Worm (Caenorhabditis elegans) whole organism, L3 larva: ENCODE results near the gene F01D5.7.

Experiments used
- R02D3.7 ChIP-seq: fragments of 150-350 bp; optimal IDR thresholded peaks from 2 replicates; lab custom pipeline; 2014; ENCODE audit warnings: missing biosample characterization, missing genetic modification characterization
- ama-1 ChIP-seq: fragments of 150-350 bp; optimal IDR thresholded peaks from 2 replicates; lab custom pipeline; 2018
- ceh-82 ChIP-seq: fragments of 150-350 bp; optimal IDR thresholded peaks from 2 replicates; lab custom pipeline; 2014; ENCODE audit warnings: missing biosample characterization, missing genetic modification characterization
- egl-27 ChIP-seq: sonication (generic microtip); optimal IDR thresholded peaks from 4 replicates; lab custom pipeline; 2017; ENCODE audit warnings: missing biosample characterization, missing genetic modification reagents, missing genetic modification characterization
- elt-2 ChIP-seq: sonication (generic microtip); optimal IDR thresholded peaks from 2 replicates; lab custom pipeline; 2016; ENCODE audit warnings: missing genetic modification reagents, mild to moderate bottlenecking, missing genetic modification characterization, missing compliant biosample characterization
- lin-39 ChIP-seq: fragments of 150-350 bp; optimal IDR thresholded peaks from 2 replicates; lab custom pipeline; 2018; ENCODE audit warnings: missing biosample characterization, missing genetic modification reagents, missing genetic modification characterization
- mml-1 ChIP-seq: fragments of 150-350 bp; sonication (generic microtip); optimal IDR thresholded peaks from 3 replicates; lab custom pipeline; 2014; ENCODE audit warnings: missing biosample characterization, missing genetic modification characterization
- nhr-12 ChIP-seq: fragments of 150-350 bp; optimal IDR thresholded peaks from 2 replicates; lab custom pipeline; 2014; ENCODE audit warnings: missing biosample characterization, missing genetic modification characterization
- nhr-237 ChIP-seq: fragments of 150-350 bp; optimal IDR thresholded peaks from 2 replicates; lab custom pipeline; 2014; ENCODE audit warnings: missing biosample characterization, missing genetic modification characterization
- nhr-28 ChIP-seq: fragments of 150-350 bp; optimal IDR thresholded peaks from 2 replicates; lab custom pipeline; 2014; ENCODE audit warnings: missing biosample characterization, missing genetic modification characterization
- skn-1 ChIP-seq: fragments of 150-350 bp; optimal IDR thresholded peaks from 2 replicates; lab custom pipeline; 2014; ENCODE audit warnings: missing biosample characterization, missing genetic modification characterization
- snpc-4 ChIP-seq: fragments of 150-350 bp; optimal IDR thresholded peaks from 2 replicates; lab custom pipeline; 2014; ENCODE audit warnings: missing biosample characterization, missing genetic modification characterization

- TF ChIP-seq nhr-237 (tag; lab: Kevin White, UChicago) (no peak), elt-2 (no peak), mml-1 (no peak), egl-27 (tag; lab: Kevin White, UChicago) (no peak), snpc-4 (tag; lab: Kevin White, UChicago) (no peak), nhr-12 (tag; lab: Kevin White, UChicago) (no peak), skn-1 (tag; lab: Kevin White, UChicago) (no peak), ama-1 (lab: Kevin White, UChicago) (no peak), nhr-28 (tag; lab: Kevin White, UChicago) (no peak), R02D3.7 (no peak), ceh-82 (tag; lab: Kevin White, UChicago) (no peak), lin-39 (tag; lab: Kevin White, UChicago) (no peak)
Measured at ce11 chrII:14039811-14040203, 31.3 kb downstream of the F01D5.7 start.
